Worm (Caenorhabditis elegans) whole organism, young adult: ENCODE data around the gene F35E12.10.

Experiments
- ets-4 ChIP-seq: fragments of 200-800 bp; sonication (Bioruptor generic); optimal IDR thresholded peaks from 2 replicates; lab custom pipeline; 2018; ENCODE audit warnings: mild to moderate bottlenecking, missing genetic modification characterization, missing compliant biosample characterization
- mes-4 ChIP-seq: sonication (generic microtip); optimal IDR thresholded peaks from 2 replicates; lab custom pipeline; 2016; ENCODE audit warnings: missing genotype, missing genetic modification characterization, missing compliant biosample characterization
- nhr-120 ChIP-seq: fragments of 200-800 bp; sonication (Bioruptor generic); IDR thresholded peaks from 2 replicates; pipeline ENCODE4 v1.3.6; 2022; ENCODE audit warnings: missing genetic modification characterization, missing compliant biosample characterization
- snpc-4 ChIP-seq, 5 experiments: fragments of 150-350 bp in 1 of 5; sonication (generic microtip) in 4 of 5; optimal IDR thresholded peaks; 2 replicates each; lab custom pipeline; 2014 to 2018; ENCODE audit warnings: missing genetic modification characterization in 5 of 5, missing biosample characterization in 3 of 5, antibody characterized with exemption in 2 of 5, mild to moderate bottlenecking in 2 of 5, missing compliant biosample characterization in 2 of 5, missing genotype in 2 of 5, moderate library complexity in 2 of 5, missing genetic modification reagents in 1 of 5

DNA sequence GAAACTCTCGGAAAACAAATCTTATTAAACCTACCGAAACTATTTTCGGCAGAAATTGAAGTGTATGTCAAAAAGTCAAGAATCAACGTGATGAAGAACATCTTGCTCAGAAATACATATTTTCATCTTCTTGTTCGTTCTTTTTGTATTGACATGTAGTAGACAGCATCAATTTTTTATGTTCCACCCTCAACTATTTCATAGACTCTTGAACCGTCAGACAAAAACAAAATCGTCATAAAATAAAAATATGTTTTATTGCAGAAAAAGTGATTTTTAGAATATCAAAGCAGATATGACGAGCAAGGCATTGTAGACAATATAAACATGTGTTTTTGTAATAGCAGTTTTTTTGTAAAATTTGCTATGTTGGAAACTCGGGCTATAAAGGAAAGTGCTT lies 23.8 kb downstream of the F35E12.10 start, which contains the start of gene F35E12.2:
- TF ChIP-seq snpc-4 (GFP tag; optimal IDR thresholded peaks at IDR 0.05; lab: Kevin White, UChicago) (no peak), snpc-4 (tag; optimal IDR thresholded peaks at IDR 0.05; lab: Kevin White, UChicago) (no peak), mes-4 (tag; lab: Kevin White, UChicago) (no peak), ets-4 (GFP tag; lab: Kevin White, UChicago) (no peak), nhr-120 (GFP tag; lab: Robert Waterston, UW) (no peak)
